Fruit fly (Drosophila melanogaster) whole organism, embryonic: ENCODE results near the gene Kdm5.

Source experiments
- ATbp ChIP-seq: fragments of 200-800 bp; sonication (Bioruptor generic); optimal IDR thresholded peaks from 2 replicates; lab custom pipeline; 2017; ENCODE audit warnings: missing biosample characterization, mild to moderate bottlenecking, missing genetic modification characterization, missing genetic modification reagents
- Atf6 ChIP-seq: fragments of 200-800 bp; sonication (Bioruptor generic); IDR thresholded peaks from 2 replicates; pipeline ENCODE4 v1.3.6; 2022; ENCODE audit warnings: missing biosample characterization, missing genetic modification characterization
- CG1024 ChIP-seq: fragments of 200-800 bp; sonication (Bioruptor generic); IDR thresholded peaks from 2 replicates; pipeline ENCODE4 v1.3.6; 2022; ENCODE audit warnings: missing biosample characterization, missing genetic modification characterization
- CG10959 ChIP-seq: fragments of 200-800 bp; sonication (Bioruptor generic); IDR thresholded peaks from 2 replicates; pipeline ENCODE4 v1.3.6; 2022; ENCODE audit warnings: missing biosample characterization, missing genetic modification characterization
- CG10979 ChIP-seq: fragments of 200-800 bp; sonication (Bioruptor generic); optimal IDR thresholded peaks from 2 replicates; lab custom pipeline; 2018; ENCODE audit warnings: missing biosample characterization, mild to moderate bottlenecking, missing genetic modification characterization, moderate library complexity
- CG11456 ChIP-seq: fragments of 200-800 bp; sonication (Bioruptor generic); IDR thresholded peaks from 3 replicates; pipeline ENCODE4 v1.3.6; 2022; ENCODE audit warnings: missing biosample characterization, missing genetic modification characterization
- CG12155 ChIP-seq: fragments of 200-800 bp; sonication (Bioruptor generic); optimal IDR thresholded peaks from 3 replicates; lab custom pipeline; 2016; ENCODE audit warnings: missing biosample characterization, missing genetic modification characterization
- CG13123 ChIP-seq: fragments of 200-800 bp; sonication (Bioruptor generic); optimal IDR thresholded peaks from 2 replicates; lab custom pipeline; 2016; ENCODE audit warnings: missing biosample characterization, missing genetic modification characterization
- CG13296 ChIP-seq: fragments of 200-800 bp; sonication (Bioruptor generic); optimal IDR thresholded peaks from 3 replicates; lab custom pipeline; 2018; ENCODE audit warnings: missing biosample characterization, mild to moderate bottlenecking, missing genetic modification characterization
- CG15601 ChIP-seq: fragments of 200-800 bp; sonication (Bioruptor generic); optimal IDR thresholded peaks from 3 replicates; lab custom pipeline; 2019; ENCODE audit warnings: missing biosample characterization, mild to moderate bottlenecking, missing genetic modification characterization, moderate library complexity
- CG2116 ChIP-seq: fragments of 200-800 bp; sonication (Bioruptor generic); optimal IDR thresholded peaks from 3 replicates; lab custom pipeline; 2018; ENCODE audit warnings: missing biosample characterization, mild to moderate bottlenecking, missing genetic modification characterization
- CG2678 ChIP-seq: fragments of 200-800 bp; sonication (Bioruptor generic); optimal IDR thresholded peaks from 3 replicates; lab custom pipeline; 2019; ENCODE audit warnings: missing biosample characterization, mild to moderate bottlenecking, missing genetic modification characterization, moderate library complexity
- CG32532 ChIP-seq: fragments of 200-800 bp; sonication (Bioruptor generic); IDR thresholded peaks from 2 replicates; pipeline ENCODE4 v1.3.6; 2022; ENCODE audit warnings: missing biosample characterization, missing genetic modification characterization
- CG4282 ChIP-seq: fragments of 200-800 bp; sonication (Bioruptor generic); optimal IDR thresholded peaks from 2 replicates; lab custom pipeline; 2016; ENCODE audit warnings: missing biosample characterization, missing genetic modification characterization
- CG6272 ChIP-seq: fragments of 200-800 bp; sonication (Bioruptor generic); IDR thresholded peaks from 2 replicates; pipeline ENCODE4 v1.3.6; 2022; ENCODE audit warnings: missing biosample characterization, missing genetic modification characterization
- D ChIP-seq, 2 experiments: fragments of 200-800 bp in 1 of 2; fragments of >200 bp in 1 of 2; sonication (Bioruptor generic) in 1 of 2; optimal IDR thresholded peaks; 2 replicates in 1 of 2; 3 replicates in 1 of 2; lab custom pipeline; 2017; ENCODE audit warnings: mild to moderate bottlenecking in 1 of 2, missing biosample characterization in 1 of 2, missing genetic modification characterization in 1 of 2, missing genetic modification reagents in 1 of 2
- Deaf1 ChIP-seq: fragments of 200-800 bp; optimal IDR thresholded peaks from 3 replicates; lab custom pipeline; 2019; ENCODE audit warnings: missing biosample characterization, mild to moderate bottlenecking, missing genetic modification characterization, moderate library complexity
- Dll ChIP-seq: fragments of 200-800 bp; sonication (Bioruptor generic); IDR thresholded peaks from 4 replicates; pipeline ENCODE4 v1.3.6; 2022; ENCODE audit warnings: missing biosample characterization, missing genetic modification characterization; ENCODE audit not compliant: partially characterized antibody
- Eip74EF ChIP-seq, 2 experiments: fragments of 200-800 bp in 1 of 2; fragments of >200 bp in 1 of 2; sonication (Bioruptor generic) in 1 of 2; optimal IDR thresholded peaks; 2 replicates each; lab custom pipeline; 2017 to 2019; ENCODE audit warnings: missing biosample characterization in 2 of 2, missing genetic modification characterization in 2 of 2, mild to moderate bottlenecking in 1 of 2, moderate library complexity in 1 of 2
- Elba2 ChIP-seq: fragments of 200-800 bp; sonication (Bioruptor generic); optimal IDR thresholded peaks from 3 replicates; lab custom pipeline; 2016; ENCODE audit warnings: missing biosample characterization, missing genetic modification characterization
- Gug ChIP-seq: fragments of 200-800 bp; sonication (Bioruptor generic); IDR thresholded peaks from 4 replicates; pipeline ENCODE4 v1.3.6; 2022; ENCODE audit warnings: missing biosample characterization, missing genetic modification characterization
- HmgZ ChIP-seq: fragments of 200-800 bp; sonication (Bioruptor generic); optimal IDR thresholded peaks from 2 replicates; lab custom pipeline; 2018; ENCODE audit warnings: missing biosample characterization, mild to moderate bottlenecking, missing genetic modification characterization
- Mes4 ChIP-seq: fragments of 200-800 bp; sonication (Bioruptor generic); optimal IDR thresholded peaks from 2 replicates; lab custom pipeline; 2016; ENCODE audit warnings: missing biosample characterization, missing genetic modification characterization
- NC2α ChIP-seq: fragments of 200-800 bp; sonication (Bioruptor generic); optimal IDR thresholded peaks from 2 replicates; lab custom pipeline; 2016; ENCODE audit warnings: missing biosample characterization, missing genetic modification characterization
- NFAT ChIP-seq: fragments of 200-800 bp; sonication (Bioruptor generic); IDR thresholded peaks from 2 replicates; pipeline ENCODE4 v1.3.6; 2022; ENCODE audit warnings: missing biosample characterization, missing genetic modification characterization
- NK7.1 ChIP-seq: fragments of 200-800 bp; sonication (Bioruptor generic); optimal IDR thresholded peaks from 3 replicates; lab custom pipeline; 2016; ENCODE audit warnings: missing biosample characterization, missing genetic modification characterization
- PHDP ChIP-seq: fragments of 200-800 bp; sonication (Bioruptor generic); optimal IDR thresholded peaks from 3 replicates; lab custom pipeline; 2018; ENCODE audit warnings: missing biosample characterization, mild to moderate bottlenecking, missing genetic modification characterization, moderate library complexity
- Scr ChIP-seq: fragments of 200-800 bp; sonication (Bioruptor generic); IDR thresholded peaks from 2 replicates; pipeline ENCODE4 v1.3.6; 2022; ENCODE audit warnings: missing biosample characterization, missing genetic modification characterization; ENCODE audit not compliant: partially characterized antibody
- Side ChIP-seq: fragments of 200-800 bp; sonication (Bioruptor generic); optimal IDR thresholded peaks from 2 replicates; lab custom pipeline; 2016; ENCODE audit warnings: missing biosample characterization, missing genetic modification characterization
- Taf1 ChIP-seq: fragments of 200-800 bp; sonication (Bioruptor generic); IDR thresholded peaks from 2 replicates; pipeline ENCODE4 v1.3.6; 2022; ENCODE audit warnings: missing biosample characterization, missing genetic modification characterization
- ase ChIP-seq: fragments of 200-800 bp; sonication (Bioruptor generic); IDR thresholded peaks from 3 replicates; pipeline ENCODE4 v1.3.6; 2022; ENCODE audit warnings: missing biosample characterization, missing genetic modification characterization
- chinmo ChIP-seq: fragments of 200-800 bp; sonication (Bioruptor generic); IDR thresholded peaks from 4 replicates; pipeline ENCODE4 v1.3.6; 2022; ENCODE audit warnings: missing biosample characterization, missing genetic modification characterization; ENCODE audit not compliant: partially characterized antibody
- dan ChIP-seq: fragments of 200-800 bp; sonication (Bioruptor generic); IDR thresholded peaks from 2 replicates; pipeline ENCODE4 v1.3.6; 2022; ENCODE audit warnings: missing biosample characterization, missing genetic modification characterization
- danr ChIP-seq: fragments of 200-800 bp; sonication (Bioruptor generic); IDR thresholded peaks from 2 replicates; pipeline ENCODE4 v1.3.6; 2022; ENCODE audit warnings: missing biosample characterization, missing genetic modification characterization
- en ChIP-seq: fragments of 200-800 bp; sonication (Bioruptor generic); optimal IDR thresholded peaks from 2 replicates; lab custom pipeline; 2016; ENCODE audit warnings: missing biosample characterization, missing genetic modification characterization
- fd3F ChIP-seq: fragments of 200-800 bp; sonication (Bioruptor generic); optimal IDR thresholded peaks from 2 replicates; lab custom pipeline; 2018; ENCODE audit warnings: missing biosample characterization, mild to moderate bottlenecking, missing genetic modification characterization, moderate library complexity
- ftz-f1 ChIP-seq: fragments of 200-800 bp; sonication (Bioruptor generic); optimal IDR thresholded peaks from 2 replicates; lab custom pipeline; 2016; ENCODE audit warnings: missing biosample characterization, missing genetic modification characterization
- gsb-n ChIP-seq: fragments of 200-800 bp; sonication (Bioruptor generic); optimal IDR thresholded peaks from 3 replicates; lab custom pipeline; 2018; ENCODE audit warnings: missing biosample characterization, mild to moderate bottlenecking, missing genetic modification characterization
- insv ChIP-seq, 2 experiments: fragments of 200-800 bp; sonication (Bioruptor generic); optimal IDR thresholded peaks; 3 replicates each; lab custom pipeline; 2016 to 2018; ENCODE audit warnings: missing biosample characterization in 2 of 2, missing genetic modification characterization in 2 of 2
- lab ChIP-seq: fragments of 200-800 bp; sonication (Bioruptor generic); optimal IDR thresholded peaks from 3 replicates; lab custom pipeline; 2017; ENCODE audit warnings: missing biosample characterization, missing genetic modification characterization, mild to moderate bottlenecking, moderate library complexity, missing genetic modification reagents
- nerfin-2 ChIP-seq: fragments of 200-800 bp; sonication (Bioruptor generic); IDR thresholded peaks from 2 replicates; pipeline ENCODE4 v1.3.6; 2022; ENCODE audit warnings: missing biosample characterization, missing genetic modification characterization; ENCODE audit not compliant: partially characterized antibody
- nom ChIP-seq: fragments of 200-800 bp; sonication (Bioruptor generic); optimal IDR thresholded peaks from 2 replicates; lab custom pipeline; 2017; ENCODE audit warnings: missing biosample characterization, missing genetic modification characterization, mild to moderate bottlenecking, moderate library complexity, missing genetic modification reagents
- p53 ChIP-seq: fragments of 200-800 bp; sonication (Bioruptor generic); optimal IDR thresholded peaks from 2 replicates; lab custom pipeline; 2016; ENCODE audit warnings: missing biosample characterization, missing genetic modification characterization
- pan ChIP-seq, 4 experiments: fragments of >200 bp in 3 of 4; fragments of 200-800 bp in 1 of 4; sonication (Bioruptor generic) in 1 of 4; optimal IDR thresholded peaks in 3 of 4; IDR thresholded peaks in 1 of 4; 2 replicates each; pipeline versions ENCODE4 v1.3.6 to Lab custom; 2017 to 2022; ENCODE audit warnings: missing biosample characterization in 2 of 4, missing genetic modification characterization in 2 of 4, mixed read lengths in 1 of 4
- sr ChIP-seq: fragments of 200-800 bp; sonication (Bioruptor generic); IDR thresholded peaks from 3 replicates; pipeline ENCODE4 v1.3.6; 2022; ENCODE audit warnings: missing biosample characterization, missing genetic modification characterization
- zen2 ChIP-seq: fragments of 200-800 bp; sonication (Bioruptor generic); IDR thresholded peaks from 3 replicates; pipeline ENCODE4 v1.3.6; 2022; ENCODE audit warnings: missing biosample characterization, missing genetic modification characterization; ENCODE audit not compliant: partially characterized antibody
- zf30C ChIP-seq: fragments of 200-800 bp; sonication (Bioruptor generic); optimal IDR thresholded peaks from 3 replicates; lab custom pipeline; 2018; ENCODE audit warnings: missing biosample characterization, mild to moderate bottlenecking, missing genetic modification characterization
- zfh1 ChIP-seq: fragments of 200-800 bp; sonication (Bioruptor generic); IDR thresholded peaks from 3 replicates; pipeline ENCODE4 v1.3.6; 2022; ENCODE audit warnings: missing biosample characterization, missing genetic modification characterization

The Kdm5 gene

DNA sequence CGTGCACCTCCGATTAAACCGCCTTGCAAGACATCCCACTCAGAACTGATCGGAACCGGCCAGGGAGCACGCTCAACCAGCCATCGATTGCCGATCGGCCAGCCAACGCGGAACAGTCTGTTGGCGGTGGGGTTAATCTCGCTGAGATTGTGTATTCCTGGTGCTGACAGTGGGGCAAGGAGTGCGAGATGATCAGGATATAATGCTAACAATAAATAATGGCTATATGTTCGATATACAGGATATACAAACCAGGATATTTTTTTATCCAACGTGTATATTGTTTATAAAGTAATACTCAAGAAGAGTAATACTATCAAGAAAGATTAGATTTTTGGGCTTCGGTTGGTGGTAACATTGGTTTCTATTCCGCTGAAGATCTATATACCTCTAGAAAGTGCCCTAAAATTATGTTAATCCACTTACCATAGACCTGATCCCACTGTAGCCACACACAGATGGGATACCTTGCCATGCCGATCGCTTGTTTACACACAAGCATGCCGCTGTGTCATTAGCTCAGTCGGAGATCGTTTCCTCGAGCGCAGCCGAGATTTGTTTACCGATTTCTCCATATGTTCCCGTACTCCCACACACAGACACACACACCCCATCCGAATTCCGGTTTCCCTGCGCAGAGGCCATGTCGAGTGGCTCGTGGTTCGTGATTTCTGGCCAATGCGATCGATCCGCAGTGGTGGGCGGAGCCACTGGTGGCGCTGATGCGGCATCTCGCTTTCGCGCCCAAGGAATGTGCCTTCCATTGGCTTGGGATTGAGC, 20.2 kb upstream of the Kdm5 start, which contains the start of gene H2.0 (continued):
- no peak for TF ChIP-seq Side (GFP tag; lab: Kevin White, UChicago)
- TF ChIP-seq NK7.1, result no peak
- peak; percentile 68; the same call in 2 of the 3 replicates for TF ChIP-seq sr
- TF ChIP-seq Deaf1 (tag; lab: Kevin White, UChicago), result peak; percentile 79
- TF ChIP-seq CG2116 (GFP tag; lab: Kevin White, UChicago), result no peak
- TF ChIP-seq zf30C (GFP tag; lab: Kevin White, UChicago), result no peak
- no peak for TF ChIP-seq PHDP (tag; lab: Kevin White, UChicago)
- TF ChIP-seq D (optimal IDR thresholded peaks at IDR 0.05; lab: Kevin White, UChicago), result no peak
- TF ChIP-seq D (GFP tag; optimal IDR thresholded peaks at IDR 0.05; lab: Kevin White, UChicago), result peak; percentile 46
- TF ChIP-seq CG4282 (GFP tag; lab: Kevin White, UChicago), result no peak
- no peak; the same call in 2 of the 4 replicates for TF ChIP-seq Gug (GFP tag; lab: Robert Waterston, UW)
- TF ChIP-seq pan (optimal IDR thresholded peaks at IDR 0.05; lab: Kevin White, UChicago), result no peak
- TF ChIP-seq pan (GFP tag; optimal IDR thresholded peaks at IDR 0.05 in 1 of 2, IDR thresholded peaks at IDR 0.05 in 1 of 2), result no peak
- TF ChIP-seq CG13123 (GFP tag; lab: Kevin White, UChicago), result no peak
- TF ChIP-seq CG2678 (tag; lab: Kevin White, UChicago), result peak; percentile 52
- TF ChIP-seq CG32532 (GFP tag; lab: Robert Waterston, UW), result no peak
- no peak for TF ChIP-seq ftz-f1 (GFP tag; lab: Kevin White, UChicago)
- peak; percentile 21 for TF ChIP-seq ATbp
- no peak for TF ChIP-seq en
- no peak for TF ChIP-seq CG12155 (GFP tag; lab: Kevin White, UChicago)
- no peak for TF ChIP-seq Dll
- TF ChIP-seq Eip74EF (GFP tag; optimal IDR thresholded peaks at IDR 0.05; lab: Kevin White, UChicago), result no peak
- no peak for TF ChIP-seq nom (GFP tag; lab: Kevin White, UChicago)
- TF ChIP-seq Scr, result no peak
- TF ChIP-seq CG11456 (GFP tag; lab: Robert Waterston, UW), result 0 out of 3 replicates have a peak, but pooled peaks have one; percentile 34
- TF ChIP-seq CG13296 (GFP tag; lab: Kevin White, UChicago), result no peak
- peak; percentile 27 for TF ChIP-seq lab (GFP tag; lab: Kevin White, UChicago)
- no peak for TF ChIP-seq chinmo (GFP tag; lab: Robert Waterston, UW)
- no peak for TF ChIP-seq p53 (GFP tag; lab: Kevin White, UChicago)
- TF ChIP-seq nerfin-2 (GFP tag; lab: Robert Waterston, UW), result no peak
- TF ChIP-seq CG1024, result 0 out of 2 replicates have a peak, but pooled peaks have one; percentile 17
- TF ChIP-seq zfh1 (GFP tag; lab: Robert Waterston, UW), result 0 out of 3 replicates have a peak, but pooled peaks have one; percentile 23
- TF ChIP-seq zen2 (GFP tag; lab: Robert Waterston, UW), result no peak
- TF ChIP-seq dan, result no peak
- TF ChIP-seq Atf6 (GFP tag; lab: Robert Waterston, UW), result no peak
- no peak for TF ChIP-seq NFAT (GFP tag; lab: Robert Waterston, UW)
- peak; percentile 60 for TF ChIP-seq CG10979 (tag; lab: Kevin White, UChicago)
- TF ChIP-seq ase (GFP tag; lab: Robert Waterston, UW), result no peak
- TF ChIP-seq fd3F, result no peak
- TF ChIP-seq NC2α, result no peak
- TF ChIP-seq gsb-n (tag; lab: Kevin White, UChicago), result peak; percentile 10
- TF ChIP-seq Mes4, result no peak
- peak; percentile 36 for TF ChIP-seq CG15601 (tag; lab: Kevin White, UChicago)
- no peak for TF ChIP-seq CG10959 (GFP tag; lab: Robert Waterston, UW)
- TF ChIP-seq HmgZ (tag; lab: Kevin White, UChicago), result no peak
- no peak for TF ChIP-seq insv (GFP tag; optimal IDR thresholded peaks at IDR 0.05; lab: Kevin White, UChicago)
- TF ChIP-seq danr (GFP tag; lab: Robert Waterston, UW), result 0 out of 2 replicates have a peak, but pooled peaks have one; percentile 11
- no peak for TF ChIP-seq CG6272 (GFP tag; lab: Robert Waterston, UW)
- TF ChIP-seq Taf1, result no peak
- TF ChIP-seq Elba2 (GFP tag; lab: Kevin White, UChicago), result no peak
